Worm (Caenorhabditis elegans) whole organism, L3 larva: ENCODE data around the gene nhr-116.

ENCODE experiments used
- R02D3.7 ChIP-seq: fragments of 150-350 bp; optimal IDR thresholded peaks from 2 replicates; lab custom pipeline; 2014; ENCODE audit warnings: missing biosample characterization, missing genetic modification characterization
- ceh-16 ChIP-seq: sonication (generic microtip); optimal IDR thresholded peaks from 2 replicates; lab custom pipeline; 2017; ENCODE audit warnings: missing biosample characterization, missing genetic modification characterization
- elt-1 ChIP-seq: fragments of 150-350 bp; optimal IDR thresholded peaks from 2 replicates; lab custom pipeline; 2014; ENCODE audit warnings: missing biosample characterization, missing genetic modification characterization
- elt-2 ChIP-seq: sonication (generic microtip); optimal IDR thresholded peaks from 2 replicates; lab custom pipeline; 2016; ENCODE audit warnings: missing genetic modification reagents, mild to moderate bottlenecking, missing genetic modification characterization, missing compliant biosample characterization
- hmg-11 ChIP-seq: sonication (generic microtip); optimal IDR thresholded peaks from 2 replicates; lab custom pipeline; 2016; ENCODE audit warnings: missing genetic modification characterization, missing compliant biosample characterization
- lin-15B ChIP-seq: fragments of 150-350 bp; optimal IDR thresholded peaks from 2 replicates; lab custom pipeline; 2014; ENCODE audit warnings: missing biosample characterization, missing genetic modification characterization
- lin-39 ChIP-seq: fragments of 150-350 bp; optimal IDR thresholded peaks from 2 replicates; lab custom pipeline; 2018; ENCODE audit warnings: missing biosample characterization, missing genetic modification reagents, missing genetic modification characterization
- nfya-1 ChIP-seq: sonication (generic microtip); optimal IDR thresholded peaks from 2 replicates; lab custom pipeline; 2017; ENCODE audit warnings: missing genetic modification characterization, mild to moderate bottlenecking, missing compliant biosample characterization, antibody characterized with exemption, moderate library complexity; ENCODE audit not compliant: insufficient read depth
- nhr-11 ChIP-seq: fragments of 150-350 bp; optimal IDR thresholded peaks from 2 replicates; lab custom pipeline; 2014; ENCODE audit warnings: missing biosample characterization, missing genetic modification characterization
- nhr-12 ChIP-seq: fragments of 150-350 bp; optimal IDR thresholded peaks from 2 replicates; lab custom pipeline; 2014; ENCODE audit warnings: missing biosample characterization, missing genetic modification characterization
- nhr-23 ChIP-seq: fragments of 150-350 bp; optimal IDR thresholded peaks from 2 replicates; lab custom pipeline; 2014; ENCODE audit warnings: missing biosample characterization, missing genetic modification reagents, missing genetic modification characterization
- nhr-28 ChIP-seq: fragments of 150-350 bp; optimal IDR thresholded peaks from 2 replicates; lab custom pipeline; 2014; ENCODE audit warnings: missing biosample characterization, missing genetic modification characterization
- nhr-43 ChIP-seq: sonication (generic microtip); optimal IDR thresholded peaks from 2 replicates; lab custom pipeline; 2016; ENCODE audit warnings: mild to moderate bottlenecking, missing genetic modification characterization, missing compliant biosample characterization; ENCODE audit not compliant: poor library complexity, severe bottlenecking
- nhr-77 ChIP-seq: fragments of 150-350 bp; optimal IDR thresholded peaks from 2 replicates; lab custom pipeline; 2014; ENCODE audit warnings: missing biosample characterization, missing genetic modification characterization
- pha-4 ChIP-seq: fragments of 150-350 bp; optimal IDR thresholded peaks from 2 replicates; lab custom pipeline; 2014; ENCODE audit warnings: missing biosample characterization, missing genetic modification reagents, missing genetic modification characterization
- pqm-1 ChIP-seq: fragments of 150-350 bp; optimal IDR thresholded peaks from 2 replicates; lab custom pipeline; 2017; ENCODE audit warnings: missing biosample characterization, missing genetic modification characterization, inconsistent platforms
- skn-1 ChIP-seq: fragments of 150-350 bp; optimal IDR thresholded peaks from 2 replicates; lab custom pipeline; 2014; ENCODE audit warnings: missing biosample characterization, missing genetic modification characterization
- unc-62 ChIP-seq: fragments of 150-350 bp; sonication (generic microtip); optimal IDR thresholded peaks from 4 replicates; lab custom pipeline; 2014; ENCODE audit warnings: missing biosample characterization, missing genetic modification reagents, missing genetic modification characterization
- zag-1 ChIP-seq: fragments of 150-350 bp; optimal IDR thresholded peaks from 2 replicates; lab custom pipeline; 2014; ENCODE audit warnings: missing biosample characterization, missing genetic modification characterization

The nhr-116 gene

ce11 chrV:16956229-16956628, 44.2 kb downstream of the nhr-116 start, which contains the start of gene clec-239:
Gene clec-239, plus strand, starts transcription at chrV:16956529.
- TF ChIP-seq nhr-43 (no peak), hmg-11 (no peak), R02D3.7 (tag; lab: Kevin White, UChicago) (no peak), unc-62 (GFP tag; lab: Kevin White, UChicago) (no peak), pha-4 (tag; lab: Kevin White, UChicago) (no peak), elt-2 (no peak), nhr-12 (no peak), elt-1 (tag; lab: Kevin White, UChicago) (no peak), ceh-16 (tag; lab: Kevin White, UChicago) (no peak), nhr-11 (no peak), lin-15B (no peak), lin-39 (no peak), zag-1 (tag; lab: Kevin White, UChicago) (no peak), nhr-77 (no peak), nhr-23 (no peak), pqm-1 (no peak)
- TF ChIP-seq, all 47 proteins: peak for 0

- peak; percentile 93 for TF ChIP-seq nfya-1
- peak; percentile 15 for TF ChIP-seq skn-1 (tag; lab: Kevin White, UChicago)
- no peak for TF ChIP-seq nhr-28 (tag; lab: Kevin White, UChicago)
- no peak for TF ChIP-seq nhr-43
These were observed 46.9 kb downstream of the nhr-116 start for ce11 chrV:16958975-16959374.
